Worm (Caenorhabditis elegans) whole organism, mixed stage, embryonic: Measurements from ENCODE around the gene F22F4.5.
A peak's percentile ranks its signal among the peaks of the same experiment; 100 is the strongest.

Experiments used
- cnd-1 ChIP-seq: fragments of 200-800 bp; sonication (Bioruptor generic); optimal IDR thresholded peaks from 2 replicates; lab custom pipeline; 2018; ENCODE audit warnings: mild to moderate bottlenecking, missing genetic modification characterization, missing compliant biosample characterization
- hlh-1 ChIP-seq: fragments of 150-350 bp; optimal IDR thresholded peaks from 2 replicates; lab custom pipeline; 2014; ENCODE audit warnings: missing biosample characterization, missing genetic modification reagents, missing genetic modification characterization
- lin-13 ChIP-seq: fragments of 150-350 bp; optimal IDR thresholded peaks from 2 replicates; lab custom pipeline; 2014; ENCODE audit warnings: missing biosample characterization, missing genetic modification characterization
- unc-120 ChIP-seq: sonication (generic microtip); optimal IDR thresholded peaks from 2 replicates; lab custom pipeline; 2017; ENCODE audit warnings: missing genetic modification characterization, missing compliant biosample characterization; ENCODE audit not compliant: poor library complexity, severe bottlenecking
- unc-62 ChIP-seq: fragments of 150-350 bp; optimal IDR thresholded peaks from 2 replicates; lab custom pipeline; 2014; ENCODE audit warnings: missing biosample characterization, missing genetic modification reagents, missing genetic modification characterization

F22F4.5 gene

DNA sequence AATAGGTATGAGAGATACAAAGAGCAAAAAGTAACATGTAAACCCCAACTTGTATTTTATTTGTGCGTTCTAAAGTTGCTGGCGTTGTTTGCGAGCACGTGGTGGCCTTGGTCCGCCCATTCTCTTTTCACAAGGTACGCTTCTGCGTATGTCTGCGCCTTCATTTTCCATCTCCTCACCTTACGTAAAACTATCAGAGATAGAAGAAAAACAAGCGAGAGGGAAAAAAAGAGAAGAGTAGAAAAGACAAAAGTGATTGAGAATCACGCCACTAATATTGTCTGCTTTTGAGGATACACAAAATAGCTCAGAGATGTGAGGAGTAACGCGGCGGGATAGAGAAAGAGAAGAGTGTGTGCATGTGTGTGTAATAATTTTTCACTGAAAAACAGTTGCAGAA lies 50.5 kb downstream of the F22F4.5 start:
- peak; percentile 47 for TF ChIP-seq unc-120 (tag; lab: Kevin White, UChicago)
- TF ChIP-seq lin-13 (tag; lab: Kevin White, UChicago) = no peak
- TF ChIP-seq unc-62 (GFP tag; lab: Kevin White, UChicago) = peak; percentile 21
- TF ChIP-seq hlh-1 = peak; percentile 31
- no peak for TF ChIP-seq cnd-1 (tag; lab: Kevin White, UChicago)
